Worm (Caenorhabditis elegans): ENCODE data around the gene rps-16.
A peak's percentile ranks its signal among the peaks of the same experiment; 100 is the strongest.

rps-16 gene

DNA sequence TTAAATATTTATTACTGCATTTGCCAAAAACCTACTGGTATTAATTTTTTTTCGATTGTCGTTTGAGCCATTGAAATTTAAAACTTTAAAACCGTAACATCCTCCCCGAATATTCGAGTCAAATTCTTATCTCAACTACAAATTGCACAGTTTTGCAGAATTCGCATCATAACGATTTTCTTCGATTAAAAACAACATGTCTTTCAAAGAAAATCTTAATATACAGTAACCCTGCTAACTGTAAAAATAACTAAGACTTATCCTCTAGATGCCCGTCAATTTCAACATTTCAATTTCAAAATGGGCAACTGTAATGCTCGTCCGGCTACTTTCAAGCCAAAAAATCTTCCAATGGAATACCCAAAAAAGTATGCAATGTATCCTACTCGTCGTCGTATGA is 20.4 kb upstream of the rps-16 start, which contains the start of gene F14H8.5:
Gene F14H8.5, plus strand, starts transcription at position 301 of the 400 bp plus-strand sequence.
- TF ChIP-seq zag-1 (tag; optimal IDR thresholded peaks at IDR 0.05) (no peak), nhr-67 (tag; optimal IDR thresholded peaks at IDR 0.05) (no peak), ztf-11 (tag; optimal IDR thresholded peaks at IDR 0.05) (no peak), nhr-76 (tag; optimal IDR thresholded peaks at IDR 0.05) (no peak), eor-1 (tag; optimal IDR thresholded peaks at IDR 0.05) (no peak), nhr-23 (tag; optimal IDR thresholded peaks at IDR 0.05) (no peak), tbx-2 (tag; optimal IDR thresholded peaks at IDR 0.05) (no peak), ceh-9 (tag; optimal IDR thresholded peaks at IDR 0.05) (no peak), ZK546.5 (tag; optimal IDR thresholded peaks at IDR 0.05) (no peak), nhr-28 (tag; optimal IDR thresholded peaks at IDR 0.05) (no peak), ama-1 (optimal IDR thresholded peaks at IDR 0.05) (no peak), skn-1 (tag; optimal IDR thresholded peaks at IDR 0.05) (no peak)

DNA sequence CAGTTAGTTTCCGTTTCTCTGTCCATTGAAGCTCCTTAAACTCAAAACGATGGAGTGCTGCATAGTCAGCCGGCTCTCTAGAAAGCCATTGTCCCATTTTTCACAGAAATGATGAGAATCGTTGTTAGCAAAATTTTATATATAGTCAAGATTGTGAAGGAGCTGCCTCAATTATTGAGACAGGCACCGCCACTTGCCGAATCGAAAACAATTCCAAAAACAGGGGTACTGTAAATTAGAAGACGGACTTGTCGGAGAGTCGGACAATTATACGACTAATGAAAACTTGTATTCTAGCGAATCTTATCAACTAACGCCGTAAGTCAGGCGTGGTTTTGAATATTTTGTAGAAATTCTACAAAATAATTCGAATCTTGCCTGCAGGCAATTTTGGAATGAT is 19.9 kb upstream of the rps-16 start, which contains the start of gene F14H8.2:
Gene F14H8.2, minus strand, starts transcription at position 101 of the 400 bp plus-strand sequence.
- no peak for TF ChIP-seq nhr-77 (tag; optimal IDR thresholded peaks at IDR 0.05)
- no peak for TF ChIP-seq daf-12 (tag; optimal IDR thresholded peaks at IDR 0.05)
- no peak for TF ChIP-seq nhr-67 (tag; optimal IDR thresholded peaks at IDR 0.05)
- TF ChIP-seq elt-1 (tag; optimal IDR thresholded peaks at IDR 0.05): no peak
- TF ChIP-seq ztf-11 (tag; optimal IDR thresholded peaks at IDR 0.05): no peak
- TF ChIP-seq nhr-28 (tag; optimal IDR thresholded peaks at IDR 0.05): no peak
- no peak for TF ChIP-seq nhr-237 (tag; optimal IDR thresholded peaks at IDR 0.05)

DNA sequence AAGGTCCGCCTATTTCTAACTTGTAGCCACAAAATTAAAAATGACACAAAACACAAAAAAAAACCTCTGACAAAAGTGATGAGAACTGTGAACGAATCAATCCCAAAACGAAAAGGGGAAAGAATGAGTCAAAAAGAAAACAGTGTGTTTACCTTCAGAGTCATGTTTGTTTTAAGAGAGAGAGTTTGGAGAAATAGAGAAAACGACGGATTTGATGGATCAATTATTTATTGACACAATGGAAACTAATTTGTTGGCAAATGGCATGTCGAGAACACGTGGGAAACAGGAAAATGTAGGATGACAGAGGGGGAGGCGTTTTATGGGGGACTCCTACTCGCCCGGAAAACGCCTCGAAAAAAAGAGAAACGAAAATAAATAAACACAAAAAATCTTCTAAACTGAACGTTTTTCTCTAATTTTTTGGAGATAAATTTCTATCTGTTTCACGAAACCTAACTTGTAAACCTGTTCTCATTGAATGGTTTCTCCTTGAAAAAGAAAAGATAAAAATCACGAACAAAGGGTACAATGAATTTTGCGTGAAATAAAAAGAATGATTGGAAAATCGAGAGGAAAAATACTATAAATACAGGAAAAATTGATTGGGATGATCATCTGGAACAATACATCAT is 16.6 kb upstream of the rps-16 start:
- TF ChIP-seq nhr-77 (tag; optimal IDR thresholded peaks at IDR 0.05) (no peak), fkh-10 (GFP tag; optimal IDR thresholded peaks at IDR 0.05) (no peak), lin-39 (tag; optimal IDR thresholded peaks at IDR 0.05) (no peak), pha-4 (tag; optimal IDR thresholded peaks at IDR 0.05) (peak; percentile 94), ceh-16 (tag; optimal IDR thresholded peaks at IDR 0.05) (no peak), nhr-25 (tag; optimal IDR thresholded peaks at IDR 0.05) (peak; percentile 19), elt-3 (tag; optimal IDR thresholded peaks at IDR 0.05) (no peak), nhr-43 (tag; optimal IDR thresholded peaks at IDR 0.05; ENCODE audit: poor library complexity, severe bottlenecking) (no peak), egl-5 (tag; optimal IDR thresholded peaks at IDR 0.05) (peak; percentile 1), fos-1 (tag; optimal IDR thresholded peaks at IDR 0.05) (no peak), unc-62 (GFP tag; optimal IDR thresholded peaks at IDR 0.05) (no peak)

DNA sequence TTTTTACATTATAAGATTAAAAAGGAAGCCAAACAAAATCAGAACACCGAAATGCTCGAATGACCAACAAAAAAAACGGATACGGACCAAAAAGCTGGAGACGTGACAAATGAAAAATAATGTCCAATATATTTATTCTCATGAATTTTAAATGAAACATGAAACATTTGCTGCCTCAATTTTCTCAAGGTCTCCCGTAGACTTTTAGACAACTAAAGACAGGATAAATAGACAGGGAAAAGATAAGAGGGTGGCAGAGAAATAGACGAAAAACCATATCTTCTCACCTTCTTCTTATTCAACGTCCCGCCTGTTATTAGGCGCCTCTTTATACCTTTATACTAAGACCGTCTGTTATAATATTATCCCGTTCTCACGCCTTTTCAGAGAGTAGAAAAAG is 15.5 kb upstream of the rps-16 start:
- TF ChIP-seq nhr-25 (tag; optimal IDR thresholded peaks at IDR 0.05) (peak; percentile 69), egl-5 (tag; optimal IDR thresholded peaks at IDR 0.05) (no peak)

DNA sequence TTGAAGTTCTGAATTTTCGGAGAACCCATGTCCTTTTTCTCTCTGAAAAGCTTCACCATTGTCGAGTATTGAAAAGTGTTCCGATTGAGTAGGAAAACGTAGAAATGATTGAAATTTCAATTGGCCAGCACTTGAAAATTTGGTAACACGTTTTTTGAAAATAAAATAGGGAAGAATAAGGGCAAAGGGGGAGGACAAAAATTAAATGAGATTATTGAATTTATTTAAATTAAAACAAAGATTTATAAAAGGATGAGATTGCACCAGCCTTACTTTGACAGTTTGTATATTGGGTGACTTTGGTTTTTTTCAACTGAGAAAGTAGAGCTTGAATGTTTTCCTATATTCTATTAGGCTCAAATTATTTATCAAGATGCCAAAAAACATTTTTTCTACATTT is 13.8 kb upstream of the rps-16 start, which contains the start of gene obr-2:
Gene obr-2, minus strand, starts transcription at position 101 of the 400 bp plus-strand sequence.
- TF ChIP-seq zag-1 (tag; optimal IDR thresholded peaks at IDR 0.05) (no peak), mdl-1 (tag; optimal IDR thresholded peaks at IDR 0.05) (no peak), nhr-28 (tag; optimal IDR thresholded peaks at IDR 0.05) (no peak), ZK546.5 (tag; optimal IDR thresholded peaks at IDR 0.05) (no peak), ceh-28 (tag; optimal IDR thresholded peaks at IDR 0.05) (no peak), nhr-43 (tag; optimal IDR thresholded peaks at IDR 0.05; ENCODE audit: poor library complexity, severe bottlenecking) (no peak), nhr-77 (tag; optimal IDR thresholded peaks at IDR 0.05) (no peak), tbx-2 (tag; optimal IDR thresholded peaks at IDR 0.05) (no peak), nhr-67 (tag; optimal IDR thresholded peaks at IDR 0.05) (no peak), nhr-76 (tag; optimal IDR thresholded peaks at IDR 0.05) (no peak), egl-5 (tag; optimal IDR thresholded peaks at IDR 0.05) (no peak)

DNA sequence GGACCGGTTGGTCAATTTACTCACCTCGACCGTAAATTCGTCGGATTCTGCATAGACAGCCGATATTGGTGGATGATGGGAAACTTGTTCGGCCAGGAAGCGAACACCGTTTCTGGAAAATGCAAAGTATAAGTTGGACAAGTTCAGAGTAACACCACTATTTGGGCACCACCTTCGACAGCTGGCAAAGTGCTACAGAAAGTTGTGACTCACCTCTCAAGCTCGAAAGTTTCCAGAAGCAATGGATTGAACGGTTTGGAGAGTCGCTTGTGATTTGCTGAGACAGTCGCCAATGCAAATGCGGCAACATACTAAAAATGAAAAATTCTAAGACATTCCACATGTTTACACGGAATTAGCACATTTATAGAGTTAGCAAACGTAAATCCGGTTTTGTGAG is 13.0 kb upstream of the rps-16 start:
- TF ChIP-seq lin-15B (tag; optimal IDR thresholded peaks at IDR 0.05) (no peak), egl-5 (tag; optimal IDR thresholded peaks at IDR 0.05) (no peak), tbx-2 (tag; optimal IDR thresholded peaks at IDR 0.05) (no peak), fkh-10 (GFP tag; optimal IDR thresholded peaks at IDR 0.05) (no peak), jun-1 (tag; optimal IDR thresholded peaks at IDR 0.05) (no peak), aly-2 (tag; optimal IDR thresholded peaks at IDR 0.05) (no peak), ceh-82 (tag; optimal IDR thresholded peaks at IDR 0.05) (no peak), ceh-9 (tag; optimal IDR thresholded peaks at IDR 0.05) (no peak), nhr-12 (tag; optimal IDR thresholded peaks at IDR 0.05) (no peak), egl-27 (tag; optimal IDR thresholded peaks at IDR 0.05) (no peak)

Measured in whole organism, L3 larva.